Fruit fly (Drosophila melanogaster) ovary, adult (tissue): ENCODE data around the gene Pcd.
A peak's percentile ranks its signal among the peaks of the same experiment; 100 is the strongest.

Source experiments
- CG17801 ChIP-seq: fragments of 200-800 bp; optimal IDR thresholded peaks from 2 replicates; lab custom pipeline; 2019; ENCODE audit warnings: missing biosample characterization, mild to moderate bottlenecking, missing genetic modification characterization, moderate library complexity; ENCODE audit not compliant: partially characterized antibody

Gene Pcd

dm6 chr3R:29704557-29704956, 18.4 kb upstream of the Pcd start:
- no peak for TF ChIP-seq CG17801 (GFP tag; lab: Kevin White, UChicago)

- no peak for TF ChIP-seq CG17801 (GFP tag; lab: Kevin White, UChicago)
Observed at dm6 chr3R:29705789-29706303, 17.1 kb upstream of the Pcd start.

dm6 chr3R:29707258-29707657, 15.7 kb upstream of the Pcd start:
- TF ChIP-seq CG17801 (GFP tag; lab: Kevin White, UChicago), result no peak

- no peak for TF ChIP-seq CG17801 (GFP tag; lab: Kevin White, UChicago)
Observed at dm6 chr3R:29708322-29708721, 14.6 kb upstream of the Pcd start.

dm6 chr3R:29711434-29711833, 11.5 kb upstream of the Pcd start:
- TF ChIP-seq CG17801 (GFP tag; lab: Kevin White, UChicago), result no peak

- TF ChIP-seq CG17801 (GFP tag; lab: Kevin White, UChicago), result no peak
Observed at dm6 chr3R:29714314-29714713, 8.6 kb upstream of the Pcd start, which contains the start of gene Obp99d. Gene Obp99d, plus strand, starts transcription at chr3R:29714505.

DNA sequence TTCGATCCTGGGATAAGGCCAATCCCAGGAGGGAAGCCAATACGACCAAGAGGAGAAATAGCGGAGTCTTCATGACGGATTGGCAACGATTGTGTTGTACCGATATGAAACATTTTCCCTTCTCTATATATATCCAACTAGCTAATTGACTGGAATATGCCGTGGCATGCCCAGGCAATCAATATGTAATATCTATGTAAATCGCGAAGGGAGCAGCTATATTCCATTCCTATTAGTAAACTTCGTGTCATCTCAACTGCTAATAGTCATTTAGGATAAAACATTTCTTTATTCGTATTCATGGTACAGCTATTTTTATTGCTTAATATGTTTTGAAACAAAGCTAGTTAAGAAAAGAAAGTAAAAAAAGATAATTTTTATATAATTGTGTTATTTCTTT, 7.7 kb upstream of the Pcd start, which contains the start of gene Dup99B:
Dup99B (minus strand) TSS at position 101 of the 400 bp plus-strand sequence.
- TF ChIP-seq CG17801 (GFP tag; lab: Kevin White, UChicago), result no peak

DNA sequence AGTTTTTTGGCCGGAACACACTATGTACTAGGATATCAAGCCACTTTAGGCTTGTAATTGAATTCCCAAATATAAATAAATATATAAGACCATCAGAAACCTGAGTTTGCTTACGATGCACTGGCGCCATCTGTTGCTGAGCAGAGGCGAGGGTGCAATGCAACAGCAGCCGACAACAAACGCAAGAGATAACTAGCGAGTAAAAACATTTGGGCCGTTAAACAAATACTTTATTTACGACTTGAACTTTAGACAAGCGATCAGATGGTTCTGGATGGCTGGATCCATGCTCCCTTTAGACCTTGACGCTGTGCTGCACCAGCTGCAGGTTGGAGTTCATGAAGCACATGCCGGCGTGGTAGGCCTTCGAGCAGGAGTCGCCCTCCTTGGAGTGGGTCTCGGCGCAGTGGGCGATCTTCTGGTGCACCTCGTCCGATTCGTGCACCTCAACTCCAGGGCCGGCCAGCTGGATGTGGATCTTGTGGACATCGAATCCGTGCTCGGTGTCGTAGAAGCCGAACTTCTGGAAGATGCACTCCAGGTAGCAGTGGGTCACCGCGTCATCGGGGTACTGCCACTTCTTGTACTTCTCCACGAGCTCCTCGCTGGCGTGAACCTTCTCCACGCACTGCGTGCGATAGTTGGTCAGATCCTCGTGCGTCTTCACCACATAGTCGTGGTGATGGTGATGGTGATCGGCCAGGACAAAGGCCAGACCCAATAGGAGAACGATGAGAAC, 6.8 kb upstream of the Pcd start:
- TF ChIP-seq CG17801 (GFP tag; lab: Kevin White, UChicago), result no peak

- no peak for TF ChIP-seq CG17801 (GFP tag; lab: Kevin White, UChicago)
Observed at dm6 chr3R:29716782-29717317, 6.1 kb upstream of the Pcd start, which contains the start of gene Obp99b. Gene Obp99b, minus strand, starts transcription at chr3R:29716896.

- no peak for TF ChIP-seq CG17801 (GFP tag; lab: Kevin White, UChicago)
Observed at dm6 chr3R:29717519-29717918, 5.4 kb upstream of the Pcd start.

- no peak for TF ChIP-seq CG17801 (GFP tag; lab: Kevin White, UChicago)
Observed at dm6 chr3R:29718363-29718762, 4.6 kb upstream of the Pcd start, which contains the start of gene CG15506. Gene CG15506, plus strand, starts transcription at chr3R:29718663.

DNA sequence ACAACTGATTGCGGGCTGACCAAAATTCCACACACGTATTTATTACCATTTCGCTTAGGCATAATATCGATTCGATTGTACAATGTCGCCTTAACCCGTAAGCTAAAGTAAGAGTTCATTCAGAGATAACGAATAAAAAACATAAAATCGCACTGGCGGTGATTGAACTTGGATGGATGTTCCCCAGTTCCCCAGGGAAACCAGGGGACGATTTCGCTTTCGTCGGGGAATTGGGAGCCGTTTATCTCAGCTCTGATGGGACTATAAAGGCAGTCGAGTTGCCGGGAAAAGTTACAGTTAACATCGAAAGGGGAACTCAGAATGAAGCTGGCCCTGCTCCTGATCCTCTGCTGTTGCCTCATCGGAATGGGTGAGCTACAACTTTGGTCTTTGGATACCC, 725 bp upstream of the Pcd start, which contains the start of gene CG34296:
CG34296 (plus strand) TSS at position 301 of the 400 bp plus-strand sequence.
- no peak for TF ChIP-seq CG17801 (GFP tag; lab: Kevin White, UChicago)

DNA sequence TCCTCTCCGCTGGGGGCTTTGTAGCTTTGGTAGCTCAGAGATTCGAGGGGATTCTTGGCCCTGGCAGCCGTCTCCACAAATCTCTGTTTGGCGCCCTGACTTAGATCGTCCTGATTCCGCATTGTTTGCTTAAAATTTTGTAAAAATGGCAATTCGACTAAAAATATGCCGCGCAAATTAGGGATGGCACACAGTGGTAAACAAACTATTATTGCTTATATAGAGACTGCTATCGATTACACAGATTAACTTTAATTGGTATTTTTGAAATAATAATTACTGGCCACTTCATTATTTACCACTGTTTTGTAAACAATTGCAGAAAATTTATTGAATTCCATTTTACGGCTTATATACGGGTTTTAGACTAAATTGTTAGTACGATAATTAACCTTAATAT, 1.8 kb downstream of the Pcd start, which contains the start of the genes Naa40 and CG18731:
Naa40 (minus strand) TSS at position 206 of the 400 bp plus-strand sequence.
CG18731 (plus strand) TSS at position 283 of the 400 bp plus-strand sequence.
- TF ChIP-seq CG17801 (GFP tag; lab: Kevin White, UChicago), result no peak

DNA sequence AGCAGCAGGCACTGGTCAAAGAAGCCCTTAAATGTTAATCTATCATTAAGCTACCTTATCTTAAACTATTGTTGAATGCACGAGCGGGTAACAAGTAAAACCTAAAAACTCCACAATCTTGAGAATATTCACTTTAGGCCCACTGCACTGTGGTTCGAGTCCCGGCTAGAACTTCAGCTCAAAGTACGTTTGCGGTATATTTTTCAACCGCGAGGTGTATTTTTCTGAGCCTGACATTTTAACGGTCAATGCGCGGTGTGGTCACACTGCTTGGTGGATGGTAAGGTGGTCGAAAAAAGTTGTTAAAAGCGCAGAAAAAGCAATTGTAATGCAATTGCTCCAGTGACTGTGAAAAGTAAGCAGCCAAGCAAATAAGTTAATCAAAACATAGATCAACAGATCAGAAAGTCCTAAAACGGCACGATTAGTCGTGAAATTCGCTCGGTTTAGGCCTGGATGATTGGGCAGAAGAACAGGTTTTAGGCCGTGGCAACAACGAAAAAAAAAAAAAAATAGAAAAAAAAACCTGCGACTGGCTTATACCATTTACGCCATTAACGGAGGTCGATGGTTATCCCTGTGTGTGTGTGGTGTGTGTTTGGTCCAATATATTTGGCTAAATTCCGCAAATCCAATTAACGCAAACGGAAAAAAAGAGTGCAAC, 2.7 kb downstream of the Pcd start, which contains the start of gene Kul:
Kul (plus strand) TSS at position 254 of the 664 bp plus-strand sequence.
- TF ChIP-seq CG17801 (GFP tag; lab: Kevin White, UChicago), result peak; percentile 5

- no peak for TF ChIP-seq CG17801 (GFP tag; lab: Kevin White, UChicago)
Observed at dm6 chr3R:29726277-29726676, 3.3 kb downstream of the Pcd start.
